Worm (Caenorhabditis elegans): ENCODE measurements around the gene B0416.5.

The B0416.5 gene

DNA sequence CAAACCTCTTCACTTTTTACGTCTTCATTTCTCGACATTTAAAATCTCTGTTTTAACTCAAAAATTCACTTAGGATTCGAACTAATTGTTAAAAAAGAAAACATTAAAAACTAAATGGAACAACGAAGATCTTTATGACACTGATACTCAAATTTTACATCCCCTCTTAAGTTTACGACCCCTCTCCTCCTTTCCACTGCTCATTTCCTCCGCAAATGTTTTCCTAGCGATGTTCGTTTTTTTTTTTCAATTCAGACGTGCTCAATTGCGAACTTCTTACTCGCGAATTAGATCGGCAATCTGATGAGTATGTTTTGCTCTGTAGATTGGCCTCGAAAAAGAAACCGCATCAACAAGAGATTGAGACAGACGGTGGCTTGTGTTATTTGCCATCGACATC, 32.1 kb upstream of the B0416.5 start:
- no peak for TF ChIP-seq dpl-1 (GFP tag; optimal IDR thresholded peaks at IDR 0.05)
- no peak for TF ChIP-seq ztf-11 (tag; optimal IDR thresholded peaks at IDR 0.05)
- no peak for TF ChIP-seq ceh-8 (GFP tag; optimal IDR thresholded peaks at IDR 0.05)
- no peak for TF ChIP-seq fkh-8 (tag; optimal IDR thresholded peaks at IDR 0.05)
- no peak for TF ChIP-seq ets-5 (GFP tag; IDR thresholded peaks at IDR 0.05)
- no peak for TF ChIP-seq nhr-11 (tag; optimal IDR thresholded peaks at IDR 0.05)
- no peak for TF ChIP-seq unc-98 (GFP tag; IDR thresholded peaks at IDR 0.05)
- TF ChIP-seq lin-35 (GFP tag; optimal IDR thresholded peaks at IDR 0.05): no peak
- no peak for TF ChIP-seq aha-1 (tag; optimal IDR thresholded peaks at IDR 0.05)

DNA sequence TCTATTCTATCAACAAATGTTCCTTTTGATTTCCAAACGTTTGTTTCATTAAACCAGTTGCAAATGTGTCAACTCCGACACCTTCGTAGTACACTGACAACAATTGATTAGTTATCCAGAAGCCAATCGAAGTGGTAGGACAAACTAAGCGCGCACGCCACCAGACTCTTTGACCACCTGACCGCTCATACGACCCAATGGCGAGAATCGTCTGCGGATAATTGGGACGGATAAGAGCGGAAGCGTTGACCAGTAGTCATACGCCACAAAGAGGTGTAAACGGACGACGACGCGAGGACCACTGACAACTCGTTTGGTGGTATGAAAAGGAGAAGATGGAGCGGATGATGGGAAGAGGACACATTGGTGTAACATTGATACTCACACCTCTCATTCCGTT, 29.7 kb upstream of the B0416.5 start:
- TF ChIP-seq pax-3 (tag; optimal IDR thresholded peaks at IDR 0.05): no peak
- no peak for TF ChIP-seq nhr-11 (tag; optimal IDR thresholded peaks at IDR 0.05)
- no peak for TF ChIP-seq fos-1 (tag; optimal IDR thresholded peaks at IDR 0.05)
- TF ChIP-seq skn-1 (tag; optimal IDR thresholded peaks at IDR 0.05): no peak
- no peak for TF ChIP-seq hlh-4 (tag; optimal IDR thresholded peaks at IDR 0.05)
- TF ChIP-seq efl-3 (GFP tag; optimal IDR thresholded peaks at IDR 0.05): no peak
- TF ChIP-seq vab-15 (tag; optimal IDR thresholded peaks at IDR 0.05): no peak
- TF ChIP-seq pag-3 (tag; optimal IDR thresholded peaks at IDR 0.05; ENCODE audit: borderline replicate concordance, insufficient read depth): no peak
- TF ChIP-seq nhr-85 (tag): no peak
- no peak for TF ChIP-seq nhr-47 (tag; optimal IDR thresholded peaks at IDR 0.05)
- no peak for TF ChIP-seq lir-3 (tag; optimal IDR thresholded peaks at IDR 0.05; ENCODE audit: poor library complexity)
- TF ChIP-seq lin-14 (GFP tag; optimal IDR thresholded peaks at IDR 0.05): no peak

DNA sequence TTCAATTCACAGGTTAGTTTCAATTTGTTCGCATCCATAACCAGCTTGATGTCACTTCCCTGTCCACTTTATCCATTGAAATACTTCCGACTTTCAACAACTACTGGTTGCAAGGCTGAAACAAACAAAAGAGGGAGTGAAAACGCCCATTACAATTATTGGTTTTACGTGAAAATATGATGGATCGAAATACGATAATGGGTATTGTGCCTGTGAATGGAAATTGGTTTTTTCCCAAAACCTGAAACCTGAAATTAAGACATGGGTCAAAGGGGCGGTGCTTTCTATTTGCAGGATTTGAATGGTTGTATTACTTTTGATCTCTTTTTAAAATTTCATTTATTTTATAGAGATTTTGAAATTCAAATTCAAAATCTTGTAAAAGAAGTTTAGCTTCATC, 28.2 kb upstream of the B0416.5 start, which contains the start of gene B0416.2:
TSS of gene B0416.2 (plus strand) at position 301 of the 400 bp plus-strand sequence.
- no peak for TF ChIP-seq Y116A8C.19 (tag; optimal IDR thresholded peaks at IDR 0.05; ENCODE audit: borderline replicate concordance)
- no peak for TF ChIP-seq rnt-1 (tag; optimal IDR thresholded peaks at IDR 0.05)
- TF ChIP-seq xbp-1 (tag; optimal IDR thresholded peaks at IDR 0.05): no peak

DNA sequence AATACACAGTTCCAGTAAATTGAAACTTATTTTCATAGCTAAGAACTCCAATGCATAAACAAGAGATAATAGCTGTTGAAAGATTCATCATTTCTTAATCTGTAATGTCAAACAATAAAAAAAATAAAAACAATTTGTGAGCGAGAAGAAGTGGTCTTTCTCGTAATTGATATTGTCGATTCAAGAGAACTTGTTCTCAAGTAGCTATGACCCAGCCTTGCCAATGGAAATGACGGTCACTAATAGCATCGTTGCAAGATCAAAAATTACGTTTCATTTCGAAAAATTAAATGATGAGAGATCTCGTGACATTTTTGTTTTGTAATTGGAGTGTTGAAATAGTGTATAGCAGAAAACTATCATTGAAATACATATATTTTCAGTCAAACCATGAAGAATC, 27.2 kb upstream of the B0416.5 start, which contains the start of gene B0416.7:
TSS of gene B0416.7 (minus strand) at position 101 of the 400 bp plus-strand sequence.
- TF ChIP-seq nhr-85 (tag) (peak; percentile 77), efl-1 (optimal IDR thresholded peaks at IDR 0.05) (no peak), efl-1 (GFP tag; optimal IDR thresholded peaks at IDR 0.05 in 1 of 2) (peak in 1 of 2 experiments; percentile 36), zip-4 (GFP tag; optimal IDR thresholded peaks at IDR 0.05) (no peak), mdl-1 (tag; optimal IDR thresholded peaks at IDR 0.05) (no peak), lin-14 (GFP tag; optimal IDR thresholded peaks at IDR 0.05) (peak; percentile 5)

DNA sequence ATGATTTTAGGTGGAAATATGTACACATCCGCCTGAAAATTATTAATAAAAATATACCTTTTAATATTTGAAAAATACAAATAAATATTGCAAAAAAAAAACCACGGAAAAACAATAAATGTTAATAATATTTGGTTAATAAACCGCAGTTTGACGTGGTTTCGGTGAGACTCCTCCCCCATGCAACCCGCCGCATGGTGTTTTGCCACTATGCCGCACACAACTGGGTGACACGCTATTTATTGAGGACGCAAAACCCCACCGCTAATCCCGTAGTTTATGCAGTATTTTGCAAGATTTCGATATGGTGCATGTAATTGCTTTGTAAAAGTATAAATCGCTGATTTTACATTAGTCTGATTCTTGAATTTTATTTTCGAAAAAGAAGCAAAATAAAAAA, 25.9 kb upstream of the B0416.5 start, which contains the start of gene gly-13:
TSS of gene gly-13 (minus strand) at position 32 of the 400 bp plus-strand sequence.
- TF ChIP-seq mdl-1 (tag; optimal IDR thresholded peaks at IDR 0.05) (peak in 1 of 2 experiments; percentile 49), unc-130 (tag; optimal IDR thresholded peaks at IDR 0.05) (peak; percentile 60), lin-14 (GFP tag; optimal IDR thresholded peaks at IDR 0.05) (peak; percentile 31), grh-1 (GFP tag; IDR thresholded peaks at IDR 0.05) (no peak), F16B12.6 (tag; optimal IDR thresholded peaks at IDR 0.05) (no peak), fkh-10 (GFP tag; optimal IDR thresholded peaks at IDR 0.05) (no peak), C16A3.4 (tag; optimal IDR thresholded peaks at IDR 0.05) (peak; percentile 34), dpl-1 (GFP tag; optimal IDR thresholded peaks at IDR 0.05) (peak in 1 of 3 experiments; percentile 10), Y116A8C.19 (tag; optimal IDR thresholded peaks at IDR 0.05; ENCODE audit: borderline replicate concordance) (no peak), dsc-1 (tag; optimal IDR thresholded peaks at IDR 0.05) (peak; percentile 34), elt-3 (tag; optimal IDR thresholded peaks at IDR 0.05) (peak in 1 of 6 experiments; percentile 52), jun-1 (tag; optimal IDR thresholded peaks at IDR 0.05) (no peak), rnt-1 (tag; optimal IDR thresholded peaks at IDR 0.05) (peak; percentile 60), nhr-71 (tag; optimal IDR thresholded peaks at IDR 0.05) (peak; percentile 49), tbx-2 (tag; optimal IDR thresholded peaks at IDR 0.05) (peak; percentile 17), nhr-28 (tag; optimal IDR thresholded peaks at IDR 0.05) (no peak), lin-39 (tag; optimal IDR thresholded peaks at IDR 0.05) (no peak), snu-23 (GFP tag; optimal IDR thresholded peaks at IDR 0.05) (peak; percentile 51), swsn-7 (tag; optimal IDR thresholded peaks at IDR 0.05) (peak; percentile 33), skn-1 (tag; optimal IDR thresholded peaks at IDR 0.05) (peak; percentile 9), nhr-20 (tag; optimal IDR thresholded peaks at IDR 0.05) (peak; percentile 27), ztf-4 (tag; optimal IDR thresholded peaks at IDR 0.05) (no peak), pqm-1 (tag; optimal IDR thresholded peaks at IDR 0.05) (no peak), blmp-1 (tag; optimal IDR thresholded peaks at IDR 0.05) (peak; percentile 26)

Data from whole organism, L1 larva.